Worm (Caenorhabditis elegans) whole organism, young adult: ENCODE results near the gene M04D8.5.

Experiments
- B0019.2 ChIP-seq: fragments of 200-800 bp; sonication (Bioruptor generic); conservative IDR thresholded peaks from 2 replicates; pipeline ENCODE4 v1.3.6; 2022; ENCODE audit warnings: missing genetic modification reagents, missing genetic modification characterization, missing compliant biosample characterization
- F49E8.2 ChIP-seq: sonication (generic microtip); optimal IDR thresholded peaks from 3 replicates; lab custom pipeline; 2017; ENCODE audit warnings: missing genetic modification characterization, mild to moderate bottlenecking, missing compliant biosample characterization, antibody characterized with exemption, moderate library complexity; ENCODE audit not compliant: insufficient read depth
- ama-1 ChIP-seq, 3 experiments: fragments of 150-350 bp in 1 of 3; sonication (generic microtip) in 2 of 3; optimal IDR thresholded peaks; 2 replicates each; lab custom pipeline; 2014 to 2018; ENCODE audit warnings: missing biosample characterization in 2 of 3, missing genetic modification characterization in 2 of 3, missing genetic modification reagents in 2 of 3
- ceh-27 ChIP-seq: fragments of 200-800 bp; sonication (Bioruptor generic); optimal IDR thresholded peaks from 2 replicates; lab custom pipeline; 2018; ENCODE audit warnings: mild to moderate bottlenecking, missing genetic modification characterization, moderate library complexity, missing compliant biosample characterization
- dox-1 ChIP-seq: fragments of 200-800 bp; sonication (Bioruptor generic); IDR thresholded peaks from 2 replicates; pipeline ENCODE4 v1.3.6; 2022; ENCODE audit warnings: missing genetic modification reagents, missing genetic modification characterization, missing compliant biosample characterization
- fkh-3 ChIP-seq: sonication (generic microtip); optimal IDR thresholded peaks from 2 replicates; lab custom pipeline; 2016; ENCODE audit warnings: mild to moderate bottlenecking, missing genetic modification characterization, missing compliant biosample characterization
- lin-26 ChIP-seq: fragments of 200-800 bp; sonication (Bioruptor generic); IDR thresholded peaks from 2 replicates; pipeline ENCODE4 v1.3.6; 2022; ENCODE audit warnings: missing genetic modification reagents, missing genetic modification characterization, missing compliant biosample characterization
- nfya-1 ChIP-seq: sonication (generic microtip); optimal IDR thresholded peaks from 2 replicates; lab custom pipeline; 2017; ENCODE audit warnings: antibody characterized with exemption, missing compliant biosample characterization, missing genetic modification characterization, borderline replicate concordance; ENCODE audit not compliant: insufficient read depth
- unc-62 ChIP-seq: fragments of 150-350 bp; optimal IDR thresholded peaks from 2 replicates; lab custom pipeline; 2014; ENCODE audit warnings: missing biosample characterization, missing genetic modification reagents, missing genetic modification characterization

ce11 chrIII:10037150-10037549 is 4.0 kb upstream of the M04D8.5 start, which contains the start of gene M04D8.7:
- TF ChIP-seq B0019.2 (GFP tag; lab: Robert Waterston, UW) (no peak), ceh-27 (no peak), unc-62 (GFP tag; lab: Kevin White, UChicago) (no peak), ama-1 (optimal IDR thresholded peaks at IDR 0.05; lab: Kevin White, UChicago) (no peak), ama-1 (GFP tag; optimal IDR thresholded peaks at IDR 0.05; lab: Kevin White, UChicago) (no peak), fkh-3 (tag; lab: Kevin White, UChicago) (no peak), nfya-1 (tag; lab: Kevin White, UChicago) (no peak), F49E8.2 (no peak), dox-1 (GFP tag; lab: Robert Waterston, UW) (no peak), lin-26 (GFP tag; lab: Robert Waterston, UW) (no peak)
